Worm (Caenorhabditis elegans): ENCODE measurements around the gene Y38C1AA.12.

Y38C1AA.12 gene

ce11 chrIV:171036-171435 lies 21.0 kb upstream of the Y38C1AA.12 start:
- TF ChIP-seq lin-35 (GFP tag; optimal IDR thresholded peaks at IDR 0.05): peak in 1 of 2 experiments; percentile 40
- TF ChIP-seq ceh-82 (tag; optimal IDR thresholded peaks at IDR 0.05): peak in 1 of 3 experiments; percentile 10
- no peak for TF ChIP-seq ets-5 (GFP tag; IDR thresholded peaks at IDR 0.05)
- peak; percentile 12 for TF ChIP-seq nhr-20 (tag; optimal IDR thresholded peaks at IDR 0.05)
- peak; percentile 33 for TF ChIP-seq snu-23 (GFP tag; optimal IDR thresholded peaks at IDR 0.05)
- TF ChIP-seq blmp-1 (tag; optimal IDR thresholded peaks at IDR 0.05): peak; percentile 89
- peak; percentile 31 for TF ChIP-seq mep-1 (tag; optimal IDR thresholded peaks at IDR 0.05)
- TF ChIP-seq lin-14 (GFP tag; optimal IDR thresholded peaks at IDR 0.05): peak; percentile 74
- no peak for TF ChIP-seq pqm-1 (tag; optimal IDR thresholded peaks at IDR 0.05)
- no peak for TF ChIP-seq jun-1 (tag; optimal IDR thresholded peaks at IDR 0.05)
- no peak for TF ChIP-seq nhr-19 (GFP tag; conservative IDR thresholded peaks at IDR 0.05)
- TF ChIP-seq F16B12.6 (tag; optimal IDR thresholded peaks at IDR 0.05): no peak
- TF ChIP-seq ceh-8 (GFP tag; optimal IDR thresholded peaks at IDR 0.05): no peak
- TF ChIP-seq pag-3 (tag; optimal IDR thresholded peaks at IDR 0.05; ENCODE audit: borderline replicate concordance, insufficient read depth): no peak
- no peak for TF ChIP-seq irx-1 (tag; optimal IDR thresholded peaks at IDR 0.05)
- TF ChIP-seq dpl-1 (GFP tag; optimal IDR thresholded peaks at IDR 0.05): peak in 1 of 3 experiments; percentile 38
- no peak for TF ChIP-seq ama-1 (optimal IDR thresholded peaks at IDR 0.05)

DNA sequence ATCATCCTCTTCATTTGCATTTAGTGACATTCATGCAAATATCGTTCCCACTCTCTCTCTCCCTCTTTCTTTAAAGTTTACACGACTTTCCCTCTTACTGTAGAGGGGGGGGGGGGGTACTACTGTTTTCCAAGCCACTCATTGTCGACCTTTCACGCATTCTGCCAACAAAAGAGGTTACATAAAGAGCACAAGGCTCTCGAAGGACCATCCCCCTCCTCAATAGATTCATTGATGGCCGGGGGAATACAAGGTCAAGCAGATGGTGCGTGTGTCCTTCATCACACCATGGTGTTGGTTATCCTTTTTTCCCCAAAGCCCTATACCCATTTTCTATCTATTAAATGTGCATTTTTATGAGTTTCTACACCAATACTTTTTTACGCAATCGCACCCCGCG lies 19.1 kb upstream of the Y38C1AA.12 start:
- no peak for TF ChIP-seq lsy-2 (tag; optimal IDR thresholded peaks at IDR 0.05)
- no peak for TF ChIP-seq efl-1 (optimal IDR thresholded peaks at IDR 0.05)
- no peak for TF ChIP-seq efl-1 (GFP tag; optimal IDR thresholded peaks at IDR 0.05 in 1 of 2)
- TF ChIP-seq aha-1 (tag; optimal IDR thresholded peaks at IDR 0.05): no peak
- TF ChIP-seq elt-3 (tag; optimal IDR thresholded peaks at IDR 0.05): no peak
- TF ChIP-seq mep-1 (tag; optimal IDR thresholded peaks at IDR 0.05): no peak

- no peak for TF ChIP-seq dsc-1 (tag; optimal IDR thresholded peaks at IDR 0.05)
- TF ChIP-seq sox-4 (tag; optimal IDR thresholded peaks at IDR 0.05): no peak
- no peak for TF ChIP-seq C04F5.9 (tag; optimal IDR thresholded peaks at IDR 0.05)
- TF ChIP-seq unc-30 (tag; optimal IDR thresholded peaks at IDR 0.05): no peak
- TF ChIP-seq mep-1 (tag; optimal IDR thresholded peaks at IDR 0.05): no peak
- TF ChIP-seq fkh-10 (GFP tag; optimal IDR thresholded peaks at IDR 0.05): no peak
- no peak for TF ChIP-seq hlh-4 (tag; optimal IDR thresholded peaks at IDR 0.05)
- peak; percentile 36 for TF ChIP-seq blmp-1 (tag; optimal IDR thresholded peaks at IDR 0.05)
- no peak for TF ChIP-seq nhr-76 (tag; optimal IDR thresholded peaks at IDR 0.05)
- no peak for TF ChIP-seq nhr-71 (tag; optimal IDR thresholded peaks at IDR 0.05)
- no peak for TF ChIP-seq nhr-90 (tag; optimal IDR thresholded peaks at IDR 0.05; ENCODE audit: poor library complexity)
- no peak for TF ChIP-seq pax-3 (tag; optimal IDR thresholded peaks at IDR 0.05)
- TF ChIP-seq zag-1 (tag; optimal IDR thresholded peaks at IDR 0.05): no peak
- no peak for TF ChIP-seq lin-39 (tag; optimal IDR thresholded peaks at IDR 0.05)
- TF ChIP-seq jun-1 (tag; optimal IDR thresholded peaks at IDR 0.05): no peak
- TF ChIP-seq C34B4.2 (tag; optimal IDR thresholded peaks at IDR 0.05): no peak
- peak; percentile 22 for TF ChIP-seq tbx-2 (tag; optimal IDR thresholded peaks at IDR 0.05)
- TF ChIP-seq ztf-11 (tag; optimal IDR thresholded peaks at IDR 0.05): peak in 1 of 2 experiments; percentile 37
- TF ChIP-seq ceh-90 (tag; optimal IDR thresholded peaks at IDR 0.05): no peak
- TF ChIP-seq nhr-85 (tag): peak; percentile 60
- TF ChIP-seq grh-1 (GFP tag; IDR thresholded peaks at IDR 0.05): no peak
- TF ChIP-seq ceh-63 (GFP tag; optimal IDR thresholded peaks at IDR 0.05): no peak
- TF ChIP-seq egl-13 (tag; optimal IDR thresholded peaks at IDR 0.05): no peak
- no peak for TF ChIP-seq unc-98 (GFP tag; IDR thresholded peaks at IDR 0.05)
These were observed 17.9 kb upstream of the Y38C1AA.12 start for ce11 chrIV:174115-174514.
